Fruit fly (Drosophila melanogaster): ENCODE data around the gene Klp98A.

dm6 chr3R:27608000-27608399 lies 49.1 kb upstream of the Klp98A start:
- TF ChIP-seq CG5204 (GFP tag; optimal IDR thresholded peaks at IDR 0.05), result no peak
- no peak for TF ChIP-seq Clk (GFP tag; optimal IDR thresholded peaks at IDR 0.05)
- no peak for TF ChIP-seq kay (GFP tag; ENCODE audit: borderline replicate concordance)
- no peak for TF ChIP-seq CG33017 (tag; optimal IDR thresholded peaks at IDR 0.05)
- no peak for TF ChIP-seq bab1 (GFP tag; optimal IDR thresholded peaks at IDR 0.05)

Data from whole organism, adult.